Worm (Caenorhabditis elegans): ENCODE measurements around the gene F14D7.2.

The F14D7.2 gene

ce11 chrV:14299569-14300064, 6.1 kb upstream of the F14D7.2 start, which contains the start of the genes spig-3 and F14D7.12:
spig-3 (minus strand) TSS chrV:14299669.
F14D7.12 (plus strand) TSS chrV:14300014.
- no peak for TF ChIP-seq mab-5 (tag; optimal IDR thresholded peaks at IDR 0.05)
- no peak for TF ChIP-seq hlh-1 (tag; optimal IDR thresholded peaks at IDR 0.05)
- no peak for TF ChIP-seq ceh-83 (GFP tag; optimal IDR thresholded peaks at IDR 0.05)
- no peak for TF ChIP-seq tbx-8 (GFP tag; optimal IDR thresholded peaks at IDR 0.05)
- TF ChIP-seq bed-3 (GFP tag; optimal IDR thresholded peaks at IDR 0.05): no peak
- no peak for TF ChIP-seq ztf-11 (tag; optimal IDR thresholded peaks at IDR 0.05)
- TF ChIP-seq unc-120 (tag; optimal IDR thresholded peaks at IDR 0.05; ENCODE audit: poor library complexity, severe bottlenecking): no peak
- TF ChIP-seq elt-1 (tag; optimal IDR thresholded peaks at IDR 0.05; ENCODE audit: borderline replicate concordance, insufficient read depth): no peak
- TF ChIP-seq blmp-1 (tag; optimal IDR thresholded peaks at IDR 0.05): no peak
- no peak for TF ChIP-seq unc-39 (tag; optimal IDR thresholded peaks at IDR 0.05)
- no peak for TF ChIP-seq elt-3 (tag; optimal IDR thresholded peaks at IDR 0.05)
- TF ChIP-seq zip-8 (tag; optimal IDR thresholded peaks at IDR 0.05): no peak

- no peak for TF ChIP-seq elt-1 (tag; optimal IDR thresholded peaks at IDR 0.05; ENCODE audit: borderline replicate concordance, insufficient read depth)
- TF ChIP-seq blmp-1 (tag; optimal IDR thresholded peaks at IDR 0.05): no peak
- no peak for TF ChIP-seq bed-3 (GFP tag; optimal IDR thresholded peaks at IDR 0.05)
- TF ChIP-seq elt-3 (tag; optimal IDR thresholded peaks at IDR 0.05): no peak
- no peak for TF ChIP-seq sptf-1 (tag; optimal IDR thresholded peaks at IDR 0.05)
- TF ChIP-seq snpc-4 (tag; optimal IDR thresholded peaks at IDR 0.05): no peak
- TF ChIP-seq drap-1 (GFP tag; optimal IDR thresholded peaks at IDR 0.05): no peak
- TF ChIP-seq flh-1 (GFP tag; optimal IDR thresholded peaks at IDR 0.05): no peak
- TF ChIP-seq unc-62 (GFP tag; optimal IDR thresholded peaks at IDR 0.05): no peak
- TF ChIP-seq M03D4.4 (tag; optimal IDR thresholded peaks at IDR 0.05): no peak
- TF ChIP-seq nhr-28 (tag; optimal IDR thresholded peaks at IDR 0.05): no peak
Measured at ce11 chrV:14296499-14296898, 3.0 kb upstream of the F14D7.2 start, which contains the start of gene F14D7.3. F14D7.3 (plus strand) TSS chrV:14296799.

DNA sequence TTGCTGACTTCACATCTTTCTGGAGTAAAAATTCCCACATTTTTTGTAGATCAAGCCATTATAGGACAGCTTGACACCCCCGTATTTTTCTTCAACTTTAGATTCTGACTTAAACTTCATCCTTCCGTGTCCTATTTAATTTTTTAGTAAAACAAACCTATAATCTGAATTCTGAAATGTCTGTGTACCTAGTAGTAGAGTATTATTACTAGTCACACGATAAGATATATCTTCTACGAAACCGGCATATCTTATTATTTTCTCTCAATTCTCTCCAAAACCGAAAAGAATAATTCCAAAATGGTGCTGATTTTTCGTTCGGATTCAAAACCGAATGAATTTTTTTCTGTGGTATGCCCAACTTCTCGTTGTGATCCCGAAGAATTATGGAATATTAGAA, 879 bp upstream of the F14D7.2 start, which contains the start of gene F14D7.9:
Gene F14D7.9, plus strand, starts transcription at position 301 of the 400 bp plus-strand sequence.
- TF ChIP-seq elt-3 (tag; optimal IDR thresholded peaks at IDR 0.05): no peak
- TF ChIP-seq cnd-1 (tag; optimal IDR thresholded peaks at IDR 0.05): no peak
- no peak for TF ChIP-seq sem-2 (GFP tag; optimal IDR thresholded peaks at IDR 0.05)
- no peak for TF ChIP-seq blmp-1 (tag; optimal IDR thresholded peaks at IDR 0.05)
- no peak for TF ChIP-seq lsy-2 (tag; optimal IDR thresholded peaks at IDR 0.05)
- no peak for TF ChIP-seq ceh-83 (GFP tag; optimal IDR thresholded peaks at IDR 0.05)
- TF ChIP-seq ceh-39 (tag; optimal IDR thresholded peaks at IDR 0.05): no peak
- no peak for TF ChIP-seq unc-39 (tag; optimal IDR thresholded peaks at IDR 0.05)
- TF ChIP-seq mls-2 (tag; optimal IDR thresholded peaks at IDR 0.05): no peak
- no peak for TF ChIP-seq mep-1 (tag; optimal IDR thresholded peaks at IDR 0.05)
- TF ChIP-seq bed-3 (GFP tag; optimal IDR thresholded peaks at IDR 0.05): no peak
- no peak for TF ChIP-seq lin-13 (tag; optimal IDR thresholded peaks at IDR 0.05)
- TF ChIP-seq unc-62 (GFP tag; optimal IDR thresholded peaks at IDR 0.05): no peak
- TF ChIP-seq lin-32 (GFP tag; optimal IDR thresholded peaks at IDR 0.05): no peak
- TF ChIP-seq nhr-237 (tag; optimal IDR thresholded peaks at IDR 0.05): no peak
- no peak for TF ChIP-seq flh-1 (GFP tag; optimal IDR thresholded peaks at IDR 0.05)

ce11 chrV:14290636-14291035, 2.9 kb downstream of the F14D7.2 start, which contains the start of gene F14D7.18:
F14D7.18 (minus strand) TSS chrV:14290736.
- TF ChIP-seq ceh-39 (tag; optimal IDR thresholded peaks at IDR 0.05): no peak
- no peak for TF ChIP-seq mep-1 (tag; optimal IDR thresholded peaks at IDR 0.05)
- no peak for TF ChIP-seq tbx-8 (GFP tag; optimal IDR thresholded peaks at IDR 0.05)
- no peak for TF ChIP-seq blmp-1 (tag; optimal IDR thresholded peaks at IDR 0.05)
- no peak for TF ChIP-seq nhr-2 (tag; optimal IDR thresholded peaks at IDR 0.05)
- TF ChIP-seq nhr-76 (tag; optimal IDR thresholded peaks at IDR 0.05): no peak
- TF ChIP-seq unc-39 (tag; optimal IDR thresholded peaks at IDR 0.05): no peak
- TF ChIP-seq lsy-2 (tag; optimal IDR thresholded peaks at IDR 0.05): no peak
- no peak for TF ChIP-seq sptf-1 (tag; optimal IDR thresholded peaks at IDR 0.05)
- no peak for TF ChIP-seq zip-8 (tag; optimal IDR thresholded peaks at IDR 0.05)
- TF ChIP-seq drap-1 (GFP tag; optimal IDR thresholded peaks at IDR 0.05): no peak
- TF ChIP-seq snpc-4 (tag; optimal IDR thresholded peaks at IDR 0.05): no peak
- no peak for TF ChIP-seq pha-4 (tag; optimal IDR thresholded peaks at IDR 0.05)
- no peak for TF ChIP-seq nhr-12 (tag; optimal IDR thresholded peaks at IDR 0.05)
- TF ChIP-seq lin-13 (tag; optimal IDR thresholded peaks at IDR 0.05): no peak

Measured in whole organism, mixed stage, embryonic.